Worm (Caenorhabditis elegans) whole organism, young adult: ENCODE results near the gene C43D7.7.

Experiments used
- B0019.2 ChIP-seq: fragments of 200-800 bp; sonication (Bioruptor generic); conservative IDR thresholded peaks from 2 replicates; pipeline ENCODE4 v1.3.6; 2022; ENCODE audit warnings: missing genetic modification reagents, missing genetic modification characterization, missing compliant biosample characterization
- B0035.1 ChIP-seq: sonication (generic microtip); optimal IDR thresholded peaks from 2 replicates; lab custom pipeline; 2016; ENCODE audit warnings: missing genetic modification characterization, mild to moderate bottlenecking, missing compliant biosample characterization, missing genotype, missing genetic modification reagents
- F23B12.7 ChIP-seq: sonication (generic microtip); optimal IDR thresholded peaks from 2 replicates; lab custom pipeline; 2017; ENCODE audit warnings: missing genetic modification characterization, mild to moderate bottlenecking, missing compliant biosample characterization, antibody characterized with exemption, moderate library complexity; ENCODE audit not compliant: insufficient read depth
- F33H1.4 ChIP-seq: fragments of 200-800 bp; sonication (Bioruptor generic); IDR thresholded peaks from 2 replicates; pipeline ENCODE4 v1.3.6; 2022; ENCODE audit warnings: missing genetic modification reagents, missing genetic modification characterization, missing compliant biosample characterization
- F55B11.4 ChIP-seq: sonication (generic microtip); optimal IDR thresholded peaks from 2 replicates; lab custom pipeline; 2016; ENCODE audit warnings: missing compliant biosample characterization, missing genetic modification characterization, borderline replicate concordance; ENCODE audit not compliant: insufficient read depth
- K12H6.12 ChIP-seq: fragments of 200-800 bp; sonication (Bioruptor generic); optimal IDR thresholded peaks from 2 replicates; lab custom pipeline; 2018; ENCODE audit warnings: mild to moderate bottlenecking, missing genetic modification characterization, missing compliant biosample characterization
- Y53G8AR.9 ChIP-seq: fragments of 200-800 bp; sonication (Bioruptor generic); conservative IDR thresholded peaks from 2 replicates; pipeline ENCODE4 v1.3.6; 2022; ENCODE audit warnings: missing genetic modification reagents, missing genetic modification characterization, missing compliant biosample characterization
- Y56A3A.18 ChIP-seq: fragments of 200-800 bp; sonication (Bioruptor generic); IDR thresholded peaks from 2 replicates; pipeline ENCODE4 v1.3.6; 2022; ENCODE audit warnings: missing genetic modification reagents, missing genetic modification characterization, missing compliant biosample characterization
- aptf-2 ChIP-seq: fragments of 200-800 bp; sonication (Bioruptor generic); conservative IDR thresholded peaks from 2 replicates; pipeline ENCODE4 v1.3.6; 2022; ENCODE audit warnings: missing genetic modification reagents, missing genetic modification characterization, missing compliant biosample characterization
- athp-1 ChIP-seq: sonication (generic microtip); optimal IDR thresholded peaks from 2 replicates; lab custom pipeline; 2017; ENCODE audit warnings: mild to moderate bottlenecking, missing genetic modification characterization, missing compliant biosample characterization
- bed-2 ChIP-seq: fragments of 200-800 bp; sonication (Bioruptor generic); IDR thresholded peaks from 2 replicates; pipeline ENCODE4 v1.3.6; 2022; ENCODE audit warnings: missing genetic modification reagents, missing genetic modification characterization, missing compliant biosample characterization
- ccch-3 ChIP-seq: fragments of 200-800 bp; sonication (Bioruptor generic); optimal IDR thresholded peaks from 2 replicates; lab custom pipeline; 2018; ENCODE audit warnings: mild to moderate bottlenecking, missing genetic modification characterization, missing compliant biosample characterization
- cebp-1 ChIP-seq, 2 experiments: fragments of 200-800 bp in 1 of 2; sonication (Bioruptor generic) in 1 of 2; sonication (generic microtip) in 1 of 2; IDR thresholded peaks in 1 of 2; optimal IDR thresholded peaks in 1 of 2; 2 replicates each; pipeline versions ENCODE4 v1.3.6 to Lab custom; 2017 to 2022; ENCODE audit warnings: missing compliant biosample characterization in 2 of 2, missing genetic modification characterization in 2 of 2, mild to moderate bottlenecking in 1 of 2, missing genetic modification reagents in 1 of 2, moderate library complexity in 1 of 2
- cebp-2 ChIP-seq: fragments of 200-800 bp; sonication (Bioruptor generic); IDR thresholded peaks from 2 replicates; pipeline ENCODE4 v1.3.6; 2022; ENCODE audit warnings: missing genetic modification characterization, missing compliant biosample characterization
- ceh-79 ChIP-seq: sonication (generic microtip); optimal IDR thresholded peaks from 2 replicates; lab custom pipeline; 2017; ENCODE audit warnings: mild to moderate bottlenecking, missing genetic modification characterization, missing compliant biosample characterization
- egrh-3 ChIP-seq: fragments of 200-800 bp; sonication (Bioruptor generic); IDR thresholded peaks from 2 replicates; pipeline ENCODE4 v1.3.6; 2022; ENCODE audit warnings: missing genetic modification reagents, missing genetic modification characterization, missing compliant biosample characterization
- ets-4 ChIP-seq: fragments of 200-800 bp; sonication (Bioruptor generic); optimal IDR thresholded peaks from 2 replicates; lab custom pipeline; 2018; ENCODE audit warnings: mild to moderate bottlenecking, missing genetic modification characterization, missing compliant biosample characterization
- gei-17 ChIP-seq: fragments of 200-800 bp; sonication (Bioruptor generic); optimal IDR thresholded peaks from 2 replicates; lab custom pipeline; 2018; ENCODE audit warnings: mild to moderate bottlenecking, missing genetic modification characterization, missing compliant biosample characterization
- him-1 ChIP-seq: sonication (generic microtip); optimal IDR thresholded peaks from 2 replicates; lab custom pipeline; 2016; ENCODE audit warnings: missing genotype, missing genetic modification reagents, missing genetic modification characterization, missing compliant biosample characterization
- hlh-26 ChIP-seq: fragments of 200-800 bp; sonication (Bioruptor generic); conservative IDR thresholded peaks from 2 replicates; pipeline ENCODE4 v1.3.6; 2022; ENCODE audit warnings: missing genetic modification reagents, missing genetic modification characterization, missing compliant biosample characterization
- hmg-1.2 ChIP-seq: fragments of 200-800 bp; sonication (Bioruptor generic); IDR thresholded peaks from 2 replicates; pipeline ENCODE4 v1.3.6; 2022; ENCODE audit warnings: missing genetic modification reagents, missing genetic modification characterization, missing compliant biosample characterization
- hrde-1 ChIP-seq: sonication (generic microtip); optimal IDR thresholded peaks from 2 replicates; lab custom pipeline; 2016; ENCODE audit warnings: missing genetic modification characterization, mild to moderate bottlenecking, missing compliant biosample characterization, moderate library complexity, missing genotype, missing genetic modification reagents, borderline replicate concordance
- let-607 ChIP-seq, 2 experiments: fragments of 200-800 bp in 1 of 2; sonication (Bioruptor generic) in 1 of 2; sonication (generic microtip) in 1 of 2; optimal IDR thresholded peaks; 2 replicates each; lab custom pipeline; 2016 to 2018; ENCODE audit warnings: mild to moderate bottlenecking in 2 of 2, missing compliant biosample characterization in 2 of 2, missing genetic modification characterization in 2 of 2, moderate library complexity in 2 of 2, missing genotype in 1 of 2
- lin-54 ChIP-seq: fragments of 200-800 bp; sonication (Bioruptor generic); optimal IDR thresholded peaks from 2 replicates; lab custom pipeline; 2018; ENCODE audit warnings: mild to moderate bottlenecking, missing genetic modification characterization, missing compliant biosample characterization
- madf-3 ChIP-seq: fragments of 200-800 bp; sonication (Bioruptor generic); IDR thresholded peaks from 2 replicates; pipeline ENCODE4 v1.3.6; 2022; ENCODE audit warnings: missing genetic modification reagents, missing genetic modification characterization, missing compliant biosample characterization
- madf-6 ChIP-seq: fragments of 200-800 bp; sonication (Bioruptor generic); IDR thresholded peaks from 2 replicates; pipeline ENCODE4 v1.3.6; 2022; ENCODE audit warnings: missing genetic modification reagents, missing genetic modification characterization, missing compliant biosample characterization
- mcd-1 ChIP-seq: fragments of 200-800 bp; sonication (Bioruptor generic); IDR thresholded peaks from 2 replicates; pipeline ENCODE4 v1.3.6; 2022; ENCODE audit warnings: missing genetic modification reagents, missing genetic modification characterization, missing compliant biosample characterization
- mes-4 ChIP-seq: sonication (generic microtip); optimal IDR thresholded peaks from 2 replicates; lab custom pipeline; 2016; ENCODE audit warnings: missing genotype, missing genetic modification characterization, missing compliant biosample characterization
- nfyb-1 ChIP-seq: fragments of 200-800 bp; sonication (Bioruptor generic); IDR thresholded peaks from 2 replicates; pipeline ENCODE4 v1.3.6; 2022; ENCODE audit warnings: missing genetic modification reagents, missing genetic modification characterization, missing compliant biosample characterization
- rcor-1 ChIP-seq: fragments of 200-800 bp; sonication (Bioruptor generic); IDR thresholded peaks from 2 replicates; pipeline ENCODE4 v1.3.6; 2022; ENCODE audit warnings: missing genetic modification reagents, missing genetic modification characterization, missing compliant biosample characterization
- snpc-3.4 ChIP-seq: sonication (generic microtip); optimal IDR thresholded peaks from 2 replicates; lab custom pipeline; 2017; ENCODE audit warnings: missing genetic modification characterization, mild to moderate bottlenecking, missing compliant biosample characterization, antibody characterized with exemption, moderate library complexity, missing genotype, missing genetic modification reagents
- tbx-9 ChIP-seq: sonication (generic microtip); optimal IDR thresholded peaks from 2 replicates; lab custom pipeline; 2016; ENCODE audit warnings: borderline replicate concordance, missing genetic modification characterization, inconsistent platforms, missing compliant biosample characterization
- tlf-1 ChIP-seq: fragments of 200-800 bp; sonication (Bioruptor generic); optimal IDR thresholded peaks from 2 replicates; lab custom pipeline; 2018; ENCODE audit warnings: mild to moderate bottlenecking, missing genetic modification characterization, missing compliant biosample characterization
- xnd-1 ChIP-seq: sonication (generic microtip); optimal IDR thresholded peaks from 2 replicates; lab custom pipeline; 2016; ENCODE audit warnings: missing genotype, missing genetic modification reagents, missing genetic modification characterization, missing compliant biosample characterization
- ztf-22 ChIP-seq: fragments of 200-800 bp; sonication (Bioruptor generic); optimal IDR thresholded peaks from 2 replicates; lab custom pipeline; 2018; ENCODE audit warnings: mild to moderate bottlenecking, missing genetic modification characterization, moderate library complexity, missing compliant biosample characterization
- ztf-25 ChIP-seq: fragments of 200-800 bp; sonication (Bioruptor generic); IDR thresholded peaks from 2 replicates; pipeline ENCODE4 v1.3.6; 2022; ENCODE audit warnings: missing genetic modification reagents, missing genetic modification characterization, missing compliant biosample characterization
- ztf-3 ChIP-seq: fragments of 200-800 bp; sonication (Bioruptor generic); optimal IDR thresholded peaks from 2 replicates; lab custom pipeline; 2018; ENCODE audit warnings: mild to moderate bottlenecking, missing genetic modification characterization, missing compliant biosample characterization

Gene C43D7.7

ce11 chrV:19303589-19304174 lies 15.6 kb downstream of the C43D7.7 start, which contains the start of the genes fbxb-63 and fbxb-61:
TSS of gene fbxb-63 (minus strand) at chrV:19303730.
TSS of gene fbxb-61 (plus strand) at chrV:19304124.
- TF ChIP-seq B0035.1 (tag; lab: Kevin White, UChicago) (no peak), Y56A3A.18 (GFP tag; lab: Robert Waterston, UW) (no peak), ccch-3 (GFP tag; lab: Kevin White, UChicago) (no peak), egrh-3 (GFP tag; lab: Robert Waterston, UW) (no peak), tbx-9 (tag; lab: Kevin White, UChicago) (no peak), cebp-2 (GFP tag; lab: Robert Waterston, UW) (no peak)

ce11 chrV:19301934-19302333 lies 17.4 kb downstream of the C43D7.7 start, which contains the start of gene fbxb-62:
TSS of gene fbxb-62 (minus strand) at chrV:19302034.
- TF ChIP-seq madf-6 = no peak
- no peak for TF ChIP-seq gei-17 (GFP tag; lab: Kevin White, UChicago)
- TF ChIP-seq Y53G8AR.9 = no peak
- TF ChIP-seq xnd-1 (tag; lab: Kevin White, UChicago) = no peak
- TF ChIP-seq K12H6.12 (tag; lab: Kevin White, UChicago) = no peak
- TF ChIP-seq lin-54 (GFP tag; lab: Kevin White, UChicago) = no peak
- TF ChIP-seq him-1 (tag; lab: Kevin White, UChicago) = no peak
- TF ChIP-seq athp-1 = no peak
- no peak for TF ChIP-seq mcd-1 (GFP tag; lab: Robert Waterston, UW)
- no peak for TF ChIP-seq nfyb-1
- TF ChIP-seq hmg-1.2 (GFP tag; lab: Robert Waterston, UW) = no peak
- TF ChIP-seq B0019.2 (GFP tag; lab: Robert Waterston, UW) = no peak
- TF ChIP-seq madf-3 (GFP tag; lab: Robert Waterston, UW) = no peak
- no peak for TF ChIP-seq bed-2 (GFP tag; lab: Robert Waterston, UW)
- no peak for TF ChIP-seq ztf-25
- TF ChIP-seq ccch-3 (GFP tag; lab: Kevin White, UChicago) = no peak
- TF ChIP-seq F33H1.4 (GFP tag; lab: Robert Waterston, UW) = no peak
- no peak for TF ChIP-seq rcor-1 (GFP tag; lab: Robert Waterston, UW)
- TF ChIP-seq mes-4 (tag; lab: Kevin White, UChicago) = no peak

- no peak for TF ChIP-seq egrh-3 (GFP tag; lab: Robert Waterston, UW)
These were observed 20.0 kb downstream of the C43D7.7 start, which contains the start of gene F55C9.14 for ce11 chrV:19299262-19299661. TSS of gene F55C9.14 (plus strand) at chrV:19299562.

- TF ChIP-seq let-607 (tag; optimal IDR thresholded peaks at IDR 0.05; lab: Kevin White, UChicago) (no peak), mes-4 (tag; lab: Kevin White, UChicago) (no peak), snpc-3.4 (tag; lab: Kevin White, UChicago) (no peak), tlf-1 (GFP tag; lab: Kevin White, UChicago) (no peak), ztf-22 (GFP tag; lab: Kevin White, UChicago) (no peak), F55B11.4 (tag; lab: Kevin White, UChicago) (no peak), ets-4 (no peak), madf-6 (no peak), cebp-1 (GFP tag; IDR thresholded peaks at IDR 0.05; lab: Robert Waterston, UW) (no peak), cebp-1 (tag; optimal IDR thresholded peaks at IDR 0.05; lab: Kevin White, UChicago) (no peak), aptf-2 (no peak), F23B12.7 (tag; lab: Kevin White, UChicago) (no peak), hrde-1 (tag; lab: Kevin White, UChicago) (no peak), ceh-79 (tag; lab: Kevin White, UChicago) (no peak), hlh-26 (no peak), ztf-3 (GFP tag; lab: Kevin White, UChicago) (no peak)
- TF ChIP-seq, all 124 proteins: peak for 0
These were observed 21.8 kb downstream of the C43D7.7 start, which contains the start of gene fbxb-60 for ce11 chrV:19297510-19297909. TSS of gene fbxb-60 (plus strand) at chrV:19297810.
